Worm (Caenorhabditis elegans): ENCODE measurements around the gene col-72.

ce11 chrII:3567066-3567465 lies 43.1 kb upstream of the col-72 start:
- TF ChIP-seq him-1 (tag; optimal IDR thresholded peaks at IDR 0.05) (no peak), W03F9.2 (tag; optimal IDR thresholded peaks at IDR 0.05) (no peak), dao-5 (tag; optimal IDR thresholded peaks at IDR 0.05) (no peak)
